Fruit fly (Drosophila melanogaster) whole organism, embryonic: ENCODE measurements around the gene CG32708.
A peak's percentile ranks its signal among the peaks of the same experiment; 100 is the strongest.

Experiments used
- Atf3 ChIP-seq: fragments of 200-800 bp; sonication (Bioruptor generic); optimal IDR thresholded peaks from 3 replicates; lab custom pipeline; 2016; ENCODE audit warnings: missing biosample characterization, missing genetic modification characterization
- Blimp-1 ChIP-seq: fragments of 200-800 bp; sonication (Bioruptor generic); optimal IDR thresholded peaks from 3 replicates; lab custom pipeline; 2018; ENCODE audit warnings: missing biosample characterization, missing genetic modification characterization, mild to moderate bottlenecking, moderate library complexity, missing genetic modification reagents
- Bteb2 ChIP-seq: fragments of 200-800 bp; sonication (Bioruptor generic); optimal IDR thresholded peaks from 2 replicates; lab custom pipeline; 2016; ENCODE audit warnings: missing biosample characterization, missing genetic modification characterization
- CG10274 ChIP-seq: fragments of 200-800 bp; sonication (Bioruptor generic); optimal IDR thresholded peaks from 3 replicates; lab custom pipeline; 2017; ENCODE audit warnings: missing biosample characterization, mild to moderate bottlenecking, missing genetic modification characterization
- CG11093 ChIP-seq: fragments of 200-800 bp; sonication (Bioruptor generic); IDR thresholded peaks from 3 replicates; pipeline ENCODE4 v1.3.6; 2022; ENCODE audit warnings: missing biosample characterization, missing genetic modification characterization
- CG12071 ChIP-seq: fragments of 200-800 bp; sonication (Bioruptor generic); optimal IDR thresholded peaks from 3 replicates; lab custom pipeline; 2018; ENCODE audit warnings: missing biosample characterization, mild to moderate bottlenecking, missing genetic modification characterization
- CG12155 ChIP-seq: fragments of 200-800 bp; sonication (Bioruptor generic); optimal IDR thresholded peaks from 3 replicates; lab custom pipeline; 2016; ENCODE audit warnings: missing biosample characterization, missing genetic modification characterization
- CG12659 ChIP-seq: fragments of 200-800 bp; sonication (Bioruptor generic); optimal IDR thresholded peaks from 3 replicates; lab custom pipeline; 2017; ENCODE audit warnings: mild to moderate bottlenecking, missing biosample characterization, missing genetic modification reagents, missing genetic modification characterization
- CG12769 ChIP-seq: fragments of 200-800 bp; sonication (Bioruptor generic); optimal IDR thresholded peaks from 2 replicates; lab custom pipeline; 2019; ENCODE audit warnings: missing biosample characterization, mild to moderate bottlenecking, missing genetic modification characterization, moderate library complexity
- CG1529 ChIP-seq: fragments of 200-800 bp; sonication (Bioruptor generic); optimal IDR thresholded peaks from 3 replicates; lab custom pipeline; 2018; ENCODE audit warnings: missing biosample characterization, missing genetic modification characterization
- CG16815 ChIP-seq: fragments of 200-800 bp; sonication (Bioruptor generic); optimal IDR thresholded peaks from 3 replicates; lab custom pipeline; 2017; ENCODE audit warnings: missing biosample characterization, mild to moderate bottlenecking, missing genetic modification characterization
- CG17829 ChIP-seq: fragments of 200-800 bp; optimal IDR thresholded peaks from 2 replicates; lab custom pipeline; 2019; ENCODE audit warnings: missing biosample characterization, mild to moderate bottlenecking, missing genetic modification characterization, moderate library complexity
- CG17912 ChIP-seq: fragments of 200-800 bp; sonication (Bioruptor generic); optimal IDR thresholded peaks from 2 replicates; lab custom pipeline; 2018; ENCODE audit warnings: missing biosample characterization, mild to moderate bottlenecking, missing genetic modification characterization
- CG3838 ChIP-seq: fragments of 200-800 bp; sonication (Bioruptor generic); optimal IDR thresholded peaks from 3 replicates; lab custom pipeline; 2016; ENCODE audit warnings: missing biosample characterization, missing genetic modification characterization
- CG4282 ChIP-seq: fragments of 200-800 bp; sonication (Bioruptor generic); optimal IDR thresholded peaks from 2 replicates; lab custom pipeline; 2016; ENCODE audit warnings: missing biosample characterization, missing genetic modification characterization
- CG4328 ChIP-seq: fragments of 200-800 bp; sonication (Bioruptor generic); optimal IDR thresholded peaks from 3 replicates; lab custom pipeline; 2017; ENCODE audit warnings: missing biosample characterization, missing genetic modification reagents, missing genetic modification characterization
- CG4404 ChIP-seq: fragments of 200-800 bp; sonication (Bioruptor generic); IDR thresholded peaks from 2 replicates; pipeline ENCODE4 v1.3.6; 2022; ENCODE audit warnings: missing biosample characterization, missing genetic modification characterization
- CG4424 ChIP-seq: fragments of 200-800 bp; sonication (Bioruptor generic); optimal IDR thresholded peaks from 3 replicates; lab custom pipeline; 2016; ENCODE audit warnings: missing biosample characterization, missing genetic modification characterization
- CG6689 ChIP-seq: fragments of 200-800 bp; sonication (Bioruptor generic); IDR thresholded peaks from 2 replicates; pipeline ENCODE4 v1.3.6; 2022; ENCODE audit warnings: missing biosample characterization, missing genetic modification characterization
- CG7987 ChIP-seq: fragments of 200-800 bp; sonication (Bioruptor generic); optimal IDR thresholded peaks from 2 replicates; lab custom pipeline; 2018; ENCODE audit warnings: missing biosample characterization, mild to moderate bottlenecking, missing genetic modification characterization, moderate library complexity
- CHES-1-like ChIP-seq: fragments of 200-800 bp; sonication (Bioruptor generic); optimal IDR thresholded peaks from 2 replicates; lab custom pipeline; 2016; ENCODE audit warnings: missing biosample characterization, missing genetic modification characterization
- Dref ChIP-seq: fragments of 200-800 bp; sonication (Bioruptor generic); IDR thresholded peaks from 2 replicates; pipeline ENCODE4 v1.3.6; 2022; ENCODE audit warnings: missing biosample characterization, missing genetic modification characterization
- ERR ChIP-seq: fragments of 200-800 bp; sonication (Bioruptor generic); optimal IDR thresholded peaks from 2 replicates; lab custom pipeline; 2016; ENCODE audit warnings: missing biosample characterization, missing genetic modification characterization
- HLHmδ ChIP-seq: fragments of 200-800 bp; sonication (Bioruptor generic); optimal IDR thresholded peaks from 2 replicates; lab custom pipeline; 2018; ENCODE audit warnings: missing biosample characterization, mild to moderate bottlenecking, missing genetic modification characterization, moderate library complexity
- Hand ChIP-seq: fragments of 200-800 bp; sonication (Bioruptor generic); optimal IDR thresholded peaks from 2 replicates; lab custom pipeline; 2017; ENCODE audit warnings: mild to moderate bottlenecking, missing biosample characterization, missing genetic modification reagents, missing genetic modification characterization
- Hr39 ChIP-seq: fragments of >200 bp; optimal IDR thresholded peaks from 2 replicates; lab custom pipeline; 2017
- Hr78 ChIP-seq, 2 experiments: fragments of 200-800 bp in 1 of 2; fragments of >200 bp in 1 of 2; sonication (Bioruptor generic) in 1 of 2; optimal IDR thresholded peaks; 2 replicates each; lab custom pipeline; 2017 to 2019; ENCODE audit warnings: missing biosample characterization in 2 of 2, missing genetic modification characterization in 2 of 2, mild to moderate bottlenecking in 1 of 2, moderate library complexity in 1 of 2
- MESR4 ChIP-seq: fragments of 200-800 bp; sonication (Bioruptor generic); optimal IDR thresholded peaks from 2 replicates; lab custom pipeline; 2018; ENCODE audit warnings: missing biosample characterization, mild to moderate bottlenecking, missing genetic modification characterization, moderate library complexity
- NC2α ChIP-seq: fragments of 200-800 bp; sonication (Bioruptor generic); optimal IDR thresholded peaks from 2 replicates; lab custom pipeline; 2016; ENCODE audit warnings: missing biosample characterization, missing genetic modification characterization
- NFAT ChIP-seq: fragments of 200-800 bp; sonication (Bioruptor generic); IDR thresholded peaks from 2 replicates; pipeline ENCODE4 v1.3.6; 2022; ENCODE audit warnings: missing biosample characterization, missing genetic modification characterization
- Neu2 ChIP-seq: fragments of 200-800 bp; sonication (Bioruptor generic); optimal IDR thresholded peaks from 3 replicates; lab custom pipeline; 2016; ENCODE audit warnings: missing biosample characterization, missing genetic modification characterization, borderline replicate concordance
- Side ChIP-seq: fragments of 200-800 bp; sonication (Bioruptor generic); optimal IDR thresholded peaks from 2 replicates; lab custom pipeline; 2016; ENCODE audit warnings: missing biosample characterization, missing genetic modification characterization
- Sox100B ChIP-seq: fragments of 200-800 bp; sonication (Bioruptor generic); optimal IDR thresholded peaks from 3 replicates; lab custom pipeline; 2018; ENCODE audit warnings: missing biosample characterization, mild to moderate bottlenecking, missing genetic modification characterization
- ac ChIP-seq: fragments of 200-800 bp; sonication (Bioruptor generic); optimal IDR thresholded peaks from 3 replicates; lab custom pipeline; 2017; ENCODE audit warnings: missing biosample characterization, mild to moderate bottlenecking, missing genetic modification characterization
- bsh ChIP-seq, 2 experiments: fragments of 200-800 bp; sonication (Bioruptor generic); optimal IDR thresholded peaks; 2 replicates each; lab custom pipeline; 2017 to 2018; ENCODE audit warnings: mild to moderate bottlenecking in 2 of 2, missing biosample characterization in 2 of 2, missing genetic modification characterization in 2 of 2, moderate library complexity in 1 of 2
- ci ChIP-seq: fragments of 200-800 bp; sonication (Bioruptor generic); IDR thresholded peaks from 3 replicates; pipeline ENCODE4 v1.3.6; 2022; ENCODE audit warnings: missing biosample characterization, missing genetic modification characterization
- cwo ChIP-seq: fragments of 200-800 bp; sonication (Bioruptor generic); optimal IDR thresholded peaks from 3 replicates; lab custom pipeline; 2017; ENCODE audit warnings: missing biosample characterization, missing genetic modification characterization, mild to moderate bottlenecking, moderate library complexity, missing genetic modification reagents
- dmrt11E ChIP-seq: fragments of 200-800 bp; sonication (Bioruptor generic); optimal IDR thresholded peaks from 3 replicates; lab custom pipeline; 2018; ENCODE audit warnings: missing biosample characterization, mild to moderate bottlenecking, missing genetic modification characterization, moderate library complexity
- fd64A ChIP-seq: fragments of 200-800 bp; sonication (Bioruptor generic); optimal IDR thresholded peaks from 3 replicates; lab custom pipeline; 2018; ENCODE audit warnings: missing biosample characterization, mild to moderate bottlenecking, missing genetic modification characterization
- fru ChIP-seq: fragments of >200 bp; optimal IDR thresholded peaks from 2 replicates; lab custom pipeline; 2017
- gro ChIP-seq: fragments of 200-800 bp; sonication (Bioruptor generic); optimal IDR thresholded peaks from 2 replicates; lab custom pipeline; 2016; ENCODE audit warnings: missing biosample characterization, missing genetic modification characterization
- kay ChIP-seq: fragments of 200-800 bp; sonication (Bioruptor generic); optimal IDR thresholded peaks from 2 replicates; lab custom pipeline; 2016; ENCODE audit warnings: missing biosample characterization, missing genetic modification characterization
- klu ChIP-seq: fragments of 200-800 bp; sonication (Bioruptor generic); IDR thresholded peaks from 2 replicates; pipeline ENCODE4 v1.3.6; 2022; ENCODE audit warnings: missing biosample characterization, missing genetic modification characterization
- lab ChIP-seq: fragments of 200-800 bp; sonication (Bioruptor generic); optimal IDR thresholded peaks from 3 replicates; lab custom pipeline; 2017; ENCODE audit warnings: missing biosample characterization, missing genetic modification characterization, mild to moderate bottlenecking, moderate library complexity, missing genetic modification reagents
- nerfin-1 ChIP-seq: fragments of 200-800 bp; sonication (Bioruptor generic); optimal IDR thresholded peaks from 3 replicates; lab custom pipeline; 2019; ENCODE audit warnings: missing biosample characterization, mild to moderate bottlenecking, missing genetic modification characterization, moderate library complexity
- sqz ChIP-seq: fragments of 200-800 bp; sonication (Bioruptor generic); optimal IDR thresholded peaks from 3 replicates; lab custom pipeline; 2018; ENCODE audit warnings: missing biosample characterization, mild to moderate bottlenecking, missing genetic modification characterization
- tin ChIP-seq: fragments of 200-800 bp; sonication (Bioruptor generic); optimal IDR thresholded peaks from 3 replicates; lab custom pipeline; 2016; ENCODE audit warnings: missing biosample characterization, missing genetic modification characterization
- tio ChIP-seq: fragments of 200-800 bp; sonication (Bioruptor generic); optimal IDR thresholded peaks from 2 replicates; lab custom pipeline; 2017; ENCODE audit warnings: missing biosample characterization, missing genetic modification characterization, inconsistent platforms
- wdn ChIP-seq: fragments of 200-800 bp; sonication (Bioruptor generic); IDR thresholded peaks from 2 replicates; pipeline ENCODE4 v1.3.6; 2022; ENCODE audit warnings: missing biosample characterization, missing genetic modification characterization

The CG32708 gene

dm6 chrX:9120828-9121754 is 35.4 kb downstream of the CG32708 start (continued):
- TF ChIP-seq lab (GFP tag; lab: Kevin White, UChicago) (peak; percentile 60), Hr39 (no peak), CG6689 (GFP tag; lab: Robert Waterston, UW) (peak; percentile 22; the same call in 1 of the 2 replicates), Side (GFP tag; lab: Kevin White, UChicago) (peak; percentile 7), MESR4 (GFP tag; lab: Kevin White, UChicago) (no peak), CG12769 (tag; lab: Kevin White, UChicago) (no peak), tin (GFP tag; lab: Kevin White, UChicago) (peak; percentile 24), CG16815 (GFP tag; lab: Kevin White, UChicago) (no peak), Atf3 (GFP tag; lab: Kevin White, UChicago) (no peak), CG17829 (tag; lab: Kevin White, UChicago) (peak; percentile 40), ci (GFP tag; lab: Robert Waterston, UW) (peak; percentile 12; the same call in 1 of the 3 replicates), Dref (no peak), fd64A (GFP tag; lab: Kevin White, UChicago) (no peak), Bteb2 (GFP tag; lab: Kevin White, UChicago) (peak; percentile 39), Hr78 (GFP tag; optimal IDR thresholded peaks at IDR 0.05; lab: Kevin White, UChicago) (no peak), CHES-1-like (GFP tag; lab: Kevin White, UChicago) (no peak), CG4282 (GFP tag; lab: Kevin White, UChicago) (no peak), CG11093 (GFP tag; lab: Robert Waterston, UW) (no peak), CG3838 (GFP tag; lab: Kevin White, UChicago) (no peak), CG12659 (GFP tag; lab: Kevin White, UChicago) (peak; percentile 9), CG4424 (GFP tag; lab: Kevin White, UChicago) (peak; percentile 21), Blimp-1 (GFP tag; lab: Kevin White, UChicago) (peak; percentile 60), gro (GFP tag; lab: Kevin White, UChicago) (peak; percentile 7), kay (GFP tag; lab: Kevin White, UChicago) (peak; percentile 2), wdn (GFP tag; lab: Robert Waterston, UW) (no peak), CG10274 (GFP tag; lab: Kevin White, UChicago) (peak; percentile 13), CG17912 (no peak), ERR (GFP tag; lab: Kevin White, UChicago) (no peak), NC2α (GFP tag; lab: Kevin White, UChicago) (no peak), CG12155 (GFP tag; lab: Kevin White, UChicago) (no peak), NFAT (GFP tag; lab: Robert Waterston, UW) (no peak), CG12071 (peak; percentile 19), dmrt11E (tag; lab: Kevin White, UChicago) (peak; percentile 11), Neu2 (GFP tag; lab: Kevin White, UChicago) (no peak), CG1529 (GFP tag; lab: Kevin White, UChicago) (no peak), CG4328 (GFP tag; lab: Kevin White, UChicago) (no peak), CG7987 (GFP tag; lab: Kevin White, UChicago) (no peak), bsh (GFP tag; optimal IDR thresholded peaks at IDR 0.05; lab: Kevin White, UChicago) (peak in 1 of 2 experiments; percentile 62), klu (no peak), HLHmδ (no peak), cwo (GFP tag; lab: Kevin White, UChicago) (peak; percentile 41), Sox100B (GFP tag; lab: Kevin White, UChicago) (peak; percentile 26), sqz (GFP tag; lab: Kevin White, UChicago) (no peak), nerfin-1 (tag; lab: Kevin White, UChicago) (peak; percentile 6), tio (GFP tag; lab: Kevin White, UChicago) (peak; percentile 28), fru (lab: Kevin White, UChicago) (no peak), ac (GFP tag; lab: Kevin White, UChicago) (no peak), CG4404 (GFP tag; lab: Robert Waterston, UW) (no peak), Hand (GFP tag; lab: Kevin White, UChicago) (peak; percentile 12)
